Worm (Caenorhabditis elegans) whole organism, L4 larva: ENCODE results near the gene him-10.
A peak's percentile ranks its signal among the peaks of the same experiment; 100 is the strongest.

Experiments
- F26F4.8 ChIP-seq: fragments of 200-800 bp; sonication (Bioruptor generic); conservative IDR thresholded peaks from 2 replicates; pipeline ENCODE4 v1.3.6; 2022; ENCODE audit warnings: missing genetic modification characterization, missing compliant biosample characterization
- F44E2.7 ChIP-seq: fragments of 200-800 bp; sonication (Bioruptor generic); IDR thresholded peaks from 2 replicates; pipeline ENCODE4 v2.1.2; 2022; ENCODE audit warnings: missing genetic modification characterization, missing compliant biosample characterization
- T26A8.4 ChIP-seq: fragments of 200-800 bp; sonication (Bioruptor generic); IDR thresholded peaks from 2 replicates; pipeline ENCODE4 v1.3.6; 2022; ENCODE audit warnings: missing genetic modification characterization, missing compliant biosample characterization
- Y105C5A.15 ChIP-seq: fragments of 200-800 bp; sonication (Bioruptor generic); IDR thresholded peaks from 2 replicates; pipeline ENCODE4 v1.3.6; 2022; ENCODE audit warnings: missing genetic modification characterization, missing compliant biosample characterization
- aly-2 ChIP-seq: sonication (generic microtip); optimal IDR thresholded peaks from 2 replicates; lab custom pipeline; 2018; ENCODE audit warnings: missing biosample characterization, missing genetic modification characterization
- arid-1 ChIP-seq: fragments of 200-800 bp; sonication (Bioruptor generic); conservative IDR thresholded peaks from 2 replicates; pipeline ENCODE4 v1.3.6; 2022; ENCODE audit warnings: missing genetic modification reagents, missing genetic modification characterization, missing compliant biosample characterization
- ceh-20 ChIP-seq: fragments of 200-800 bp; sonication (Bioruptor generic); IDR thresholded peaks from 2 replicates; pipeline ENCODE4 v1.3.6; 2022; ENCODE audit warnings: missing genetic modification reagents, missing genetic modification characterization, missing compliant biosample characterization
- ceh-44 ChIP-seq: fragments of 200-800 bp; sonication (Bioruptor generic); IDR thresholded peaks from 2 replicates; pipeline ENCODE4 v1.3.6; 2022; ENCODE audit warnings: missing genetic modification reagents, missing genetic modification characterization, missing compliant biosample characterization
- ceh-62 ChIP-seq: sonication (generic microtip); optimal IDR thresholded peaks from 2 replicates; lab custom pipeline; 2017; ENCODE audit warnings: missing biosample characterization, missing genetic modification characterization
- ceh-82 ChIP-seq: sonication (generic microtip); optimal IDR thresholded peaks from 2 replicates; lab custom pipeline; 2017; ENCODE audit warnings: missing biosample characterization, missing genetic modification characterization
- ctbp-1 ChIP-seq: fragments of 200-800 bp; sonication (Bioruptor generic); IDR thresholded peaks from 2 replicates; pipeline ENCODE4 v1.3.6; 2022; ENCODE audit warnings: missing genetic modification reagents, missing genetic modification characterization, missing compliant biosample characterization
- daf-19 ChIP-seq: fragments of 200-800 bp; sonication (Bioruptor generic); conservative IDR thresholded peaks from 2 replicates; pipeline ENCODE4 v1.3.6; 2022; ENCODE audit warnings: missing genetic modification characterization, missing compliant biosample characterization
- daf-8 ChIP-seq: fragments of 200-800 bp; sonication (Bioruptor generic); IDR thresholded peaks from 2 replicates; pipeline ENCODE4 v1.3.6; 2022; ENCODE audit warnings: missing genetic modification characterization, missing compliant biosample characterization
- dmd-6 ChIP-seq: fragments of 200-800 bp; sonication (Bioruptor generic); IDR thresholded peaks from 2 replicates; pipeline ENCODE4 v1.3.6; 2022; ENCODE audit warnings: missing genetic modification reagents, missing genetic modification characterization, missing compliant biosample characterization
- dmd-8 ChIP-seq: fragments of 200-800 bp; sonication (Bioruptor generic); IDR thresholded peaks from 2 replicates; pipeline ENCODE4 v1.3.6; 2022; ENCODE audit warnings: missing genetic modification characterization, missing compliant biosample characterization
- dmd-9 ChIP-seq: fragments of 200-800 bp; sonication (Bioruptor generic); IDR thresholded peaks from 2 replicates; pipeline ENCODE4 v1.3.6; 2022; ENCODE audit warnings: missing genetic modification reagents, missing genetic modification characterization, missing compliant biosample characterization
- dpl-1 ChIP-seq: fragments of 150-350 bp; optimal IDR thresholded peaks from 2 replicates; lab custom pipeline; 2014; ENCODE audit warnings: missing biosample characterization, missing genetic modification reagents, missing genetic modification characterization
- duxl-1 ChIP-seq: sonication (generic microtip); optimal IDR thresholded peaks from 2 replicates; lab custom pipeline; 2016; ENCODE audit warnings: mild to moderate bottlenecking, missing genetic modification characterization, moderate library complexity, missing compliant biosample characterization; ENCODE audit not compliant: poor library complexity
- dve-1 ChIP-seq: sonication (generic microtip); optimal IDR thresholded peaks from 2 replicates; lab custom pipeline; 2017; ENCODE audit warnings: antibody characterized with exemption, mild to moderate bottlenecking, missing genetic modification characterization, missing compliant biosample characterization; ENCODE audit not compliant: insufficient read depth
- egl-27 ChIP-seq: sonication (generic microtip); optimal IDR thresholded peaks from 3 replicates; lab custom pipeline; 2017; ENCODE audit warnings: missing biosample characterization, missing genetic modification reagents, missing genetic modification characterization
- fkh-10 ChIP-seq: fragments of 150-350 bp; optimal IDR thresholded peaks from 2 replicates; lab custom pipeline; 2014; ENCODE audit warnings: missing biosample characterization, missing genetic modification reagents, missing genetic modification characterization
- hif-1 ChIP-seq, 2 experiments: sonication (generic microtip); optimal IDR thresholded peaks; 2 replicates each; lab custom pipeline; 2016 to 2017; ENCODE audit warnings: missing compliant biosample characterization in 2 of 2, missing genetic modification characterization in 2 of 2, missing genetic modification reagents in 2 of 2, missing genotype in 2 of 2, mild to moderate bottlenecking in 1 of 2
- hmg-1.1 ChIP-seq: fragments of 200-800 bp; sonication (Bioruptor generic); IDR thresholded peaks from 2 replicates; pipeline ENCODE4 v1.3.6; 2022; ENCODE audit warnings: missing genetic modification reagents, missing genetic modification characterization, missing compliant biosample characterization
- lin-13 ChIP-seq: fragments of 150-350 bp; optimal IDR thresholded peaks from 2 replicates; lab custom pipeline; 2014; ENCODE audit warnings: missing biosample characterization, missing genetic modification reagents, missing genetic modification characterization
- lin-15B ChIP-seq: fragments of 150-350 bp; sonication (generic microtip); optimal IDR thresholded peaks from 3 replicates; lab custom pipeline; 2014; ENCODE audit warnings: missing biosample characterization, missing genetic modification characterization
- lin-38 ChIP-seq: fragments of 200-800 bp; sonication (Bioruptor generic); IDR thresholded peaks from 2 replicates; pipeline ENCODE4 v1.3.6; 2022; ENCODE audit warnings: missing genetic modification reagents, missing genetic modification characterization, missing compliant biosample characterization
- lin-39 ChIP-seq: fragments of 150-350 bp; optimal IDR thresholded peaks from 2 replicates; lab custom pipeline; 2014; ENCODE audit warnings: missing biosample characterization, missing genetic modification reagents, missing genetic modification characterization
- lir-3 ChIP-seq: sonication (generic microtip); optimal IDR thresholded peaks from 2 replicates; lab custom pipeline; 2016; ENCODE audit warnings: mild to moderate bottlenecking, missing genetic modification characterization, missing compliant biosample characterization
- lsy-2 ChIP-seq, 2 experiments: fragments of 150-350 bp in 1 of 2; sonication (generic microtip) in 1 of 2; optimal IDR thresholded peaks; 2 replicates each; lab custom pipeline; 2014 to 2017; ENCODE audit warnings: missing biosample characterization in 2 of 2, missing genetic modification characterization in 2 of 2
- madf-9 ChIP-seq: fragments of 200-800 bp; sonication (Bioruptor generic); conservative IDR thresholded peaks from 2 replicates; pipeline ENCODE4 v1.3.6; 2022; ENCODE audit warnings: missing genetic modification reagents, missing genetic modification characterization, missing compliant biosample characterization
- mdt-29 ChIP-seq: fragments of 200-800 bp; sonication (Bioruptor generic); IDR thresholded peaks from 2 replicates; pipeline ENCODE4 v1.3.6; 2022; ENCODE audit warnings: missing genetic modification reagents, missing genetic modification characterization, missing compliant biosample characterization
- mep-1 ChIP-seq: fragments of 150-350 bp; sonication (generic microtip); optimal IDR thresholded peaks from 3 replicates; lab custom pipeline; 2014; ENCODE audit warnings: missing biosample characterization, missing genetic modification characterization
- mes-2 ChIP-seq: sonication (generic microtip); optimal IDR thresholded peaks from 2 replicates; lab custom pipeline; 2016; ENCODE audit warnings: missing genotype, mild to moderate bottlenecking, missing genetic modification characterization, missing compliant biosample characterization; ENCODE audit not compliant: poor library complexity, severe bottlenecking
- mxl-3 ChIP-seq: fragments of 200-800 bp; sonication (Bioruptor generic); optimal IDR thresholded peaks from 2 replicates; lab custom pipeline; 2018; ENCODE audit warnings: mild to moderate bottlenecking, missing genetic modification characterization, missing compliant biosample characterization
- nhr-102 ChIP-seq: sonication (generic microtip); optimal IDR thresholded peaks from 2 replicates; lab custom pipeline; 2016; ENCODE audit warnings: mild to moderate bottlenecking, missing genetic modification characterization, moderate library complexity, missing compliant biosample characterization
- nhr-11 ChIP-seq: fragments of 150-350 bp; optimal IDR thresholded peaks from 2 replicates; lab custom pipeline; 2014; ENCODE audit warnings: missing biosample characterization, missing genetic modification characterization
- nhr-48 ChIP-seq: sonication (generic microtip); optimal IDR thresholded peaks from 2 replicates; lab custom pipeline; 2016; ENCODE audit warnings: mild to moderate bottlenecking, missing genetic modification characterization, missing compliant biosample characterization
- nhr-6 ChIP-seq: fragments of 150-350 bp; optimal IDR thresholded peaks from 2 replicates; lab custom pipeline; 2014; ENCODE audit warnings: missing biosample characterization, missing genetic modification characterization
- pha-4 ChIP-seq, 2 experiments: fragments of 150-350 bp in 1 of 2; fragments of 200-800 bp in 1 of 2; sonication (Bioruptor generic) in 1 of 2; IDR thresholded peaks in 1 of 2; optimal IDR thresholded peaks in 1 of 2; 2 replicates each; pipeline versions ENCODE4 v1.3.6 to Lab custom; 2014 to 2022; ENCODE audit warnings: missing genetic modification characterization in 2 of 2, missing genetic modification reagents in 2 of 2, missing biosample characterization in 1 of 2, missing compliant biosample characterization in 1 of 2
- pqm-1 ChIP-seq: sonication (generic microtip); optimal IDR thresholded peaks from 2 replicates; lab custom pipeline; 2017; ENCODE audit warnings: missing biosample characterization, missing genetic modification characterization
- rbr-2 ChIP-seq: sonication (generic microtip); optimal IDR thresholded peaks from 2 replicates; lab custom pipeline; 2016; ENCODE audit warnings: missing genotype, missing genetic modification characterization, missing compliant biosample characterization
- set-16 ChIP-seq: fragments of 200-800 bp; sonication (Bioruptor generic); IDR thresholded peaks from 2 replicates; pipeline ENCODE4 v1.3.6; 2022; ENCODE audit warnings: missing genetic modification reagents, missing genetic modification characterization, missing compliant biosample characterization
- snpc-1.2 ChIP-seq: fragments of 200-800 bp; sonication (Bioruptor generic); IDR thresholded peaks from 2 replicates; pipeline ENCODE4 v1.3.6; 2022; ENCODE audit warnings: missing genetic modification reagents, missing genetic modification characterization, missing compliant biosample characterization
- spr-3 ChIP-seq: fragments of 200-800 bp; sonication (Bioruptor generic); optimal IDR thresholded peaks from 2 replicates; lab custom pipeline; 2018; ENCODE audit warnings: mild to moderate bottlenecking, missing genetic modification characterization, missing compliant biosample characterization
- tag-97 ChIP-seq: fragments of 200-800 bp; sonication (Bioruptor generic); IDR thresholded peaks from 2 replicates; pipeline ENCODE4 v1.3.6; 2022; ENCODE audit warnings: missing genetic modification characterization, missing compliant biosample characterization
- tra-1 ChIP-seq: fragments of 200-800 bp; sonication (Bioruptor generic); IDR thresholded peaks from 2 replicates; pipeline ENCODE4 v1.3.6; 2022; ENCODE audit warnings: missing genetic modification reagents, missing genetic modification characterization, missing compliant biosample characterization
- zag-1 ChIP-seq: fragments of 150-350 bp; optimal IDR thresholded peaks from 2 replicates; lab custom pipeline; 2014; ENCODE audit warnings: missing biosample characterization, missing genetic modification characterization
- zip-11 ChIP-seq: fragments of 200-800 bp; sonication (Bioruptor generic); IDR thresholded peaks from 2 replicates; pipeline ENCODE4 v1.3.6; 2022; ENCODE audit warnings: missing genetic modification characterization, missing compliant biosample characterization

him-10 gene

ce11 chrIII:5839147-5839546 lies 36.1 kb downstream of the him-10 start (continued):
- TF ChIP-seq set-16 (GFP tag; lab: Robert Waterston, UW) (no peak), rbr-2 (tag; lab: Kevin White, UChicago) (no peak), F26F4.8 (GFP tag; lab: Robert Waterston, UW) (no peak), pha-4 (GFP tag; IDR thresholded peaks at IDR 0.05; lab: Robert Waterston, UW) (no peak), pha-4 (tag; optimal IDR thresholded peaks at IDR 0.05; lab: Kevin White, UChicago) (no peak), mes-2 (tag; lab: Kevin White, UChicago) (peak; percentile 21), mep-1 (tag; lab: Kevin White, UChicago) (no peak), daf-8 (GFP tag; lab: Robert Waterston, UW) (no peak), snpc-1.2 (GFP tag; lab: Robert Waterston, UW) (no peak), nhr-102 (tag; lab: Kevin White, UChicago) (no peak), nhr-6 (tag; lab: Kevin White, UChicago) (peak; percentile 49), mdt-29 (GFP tag; lab: Robert Waterston, UW) (no peak), dmd-9 (GFP tag; lab: Robert Waterston, UW) (no peak), nhr-48 (tag; lab: Kevin White, UChicago) (no peak), ceh-44 (GFP tag; lab: Robert Waterston, UW) (no peak), pqm-1 (tag; lab: Kevin White, UChicago) (peak; percentile 51), madf-9 (no peak), dmd-6 (GFP tag; lab: Robert Waterston, UW) (peak; percentile 74), lsy-2 (tag; optimal IDR thresholded peaks at IDR 0.05; lab: Kevin White, UChicago) (peak in 1 of 2 experiments; percentile 1), duxl-1 (tag; lab: Kevin White, UChicago) (no peak), dpl-1 (GFP tag; lab: Kevin White, UChicago) (no peak), arid-1 (GFP tag; lab: Robert Waterston, UW) (no peak), tra-1 (GFP tag; lab: Robert Waterston, UW) (no peak), lin-13 (no peak), daf-19 (GFP tag; lab: Robert Waterston, UW) (0 out of 2 replicates have a peak, but pooled peaks have one; percentile 42), Y105C5A.15 (GFP tag; lab: Robert Waterston, UW) (no peak), zag-1 (tag; lab: Kevin White, UChicago) (no peak), T26A8.4 (GFP tag; lab: Robert Waterston, UW) (no peak; the same call in 1 of the 2 replicates), egl-27 (tag; lab: Kevin White, UChicago) (no peak), ceh-20 (GFP tag; lab: Robert Waterston, UW) (no peak), F44E2.7 (no peak), ceh-62 (tag; lab: Kevin White, UChicago) (no peak), lin-15B (tag; lab: Kevin White, UChicago) (no peak), zip-11 (GFP tag; lab: Robert Waterston, UW) (no peak), spr-3 (no peak), aly-2 (tag; lab: Kevin White, UChicago) (no peak), fkh-10 (GFP tag; lab: Kevin White, UChicago) (no peak), hif-1 (tag; optimal IDR thresholded peaks at IDR 0.05; lab: Kevin White, UChicago) (no peak), lin-38 (GFP tag; lab: Robert Waterston, UW) (no peak), dmd-8 (GFP tag; lab: Robert Waterston, UW) (no peak), hmg-1.1 (GFP tag; lab: Robert Waterston, UW) (no peak), dve-1 (tag; lab: Kevin White, UChicago) (peak; percentile 88), lir-3 (no peak), lin-39 (no peak), tag-97 (GFP tag; lab: Robert Waterston, UW) (no peak), ctbp-1 (GFP tag; lab: Robert Waterston, UW) (no peak), nhr-11 (tag; lab: Kevin White, UChicago) (no peak), ceh-82 (tag; lab: Kevin White, UChicago) (no peak), mxl-3 (no peak)
